Worm (Caenorhabditis elegans) whole organism, L3 larva: Measurements from ENCODE around the gene fmo-3.

Experiments used
- R02D3.7 ChIP-seq: fragments of 150-350 bp; optimal IDR thresholded peaks from 2 replicates; lab custom pipeline; 2014; ENCODE audit warnings: missing biosample characterization, missing genetic modification characterization
- ZK546.5 ChIP-seq: sonication (generic microtip); optimal IDR thresholded peaks from 2 replicates; lab custom pipeline; 2017; ENCODE audit warnings: missing biosample characterization, missing genetic modification characterization
- aly-2 ChIP-seq: fragments of 150-350 bp; optimal IDR thresholded peaks from 2 replicates; lab custom pipeline; 2014; ENCODE audit warnings: missing biosample characterization, missing genetic modification characterization
- ceh-16 ChIP-seq: sonication (generic microtip); optimal IDR thresholded peaks from 2 replicates; lab custom pipeline; 2017; ENCODE audit warnings: missing biosample characterization, missing genetic modification characterization
- ceh-28 ChIP-seq: fragments of 150-350 bp; optimal IDR thresholded peaks from 2 replicates; lab custom pipeline; 2014; ENCODE audit warnings: missing biosample characterization, missing genetic modification reagents, missing genetic modification characterization
- ceh-82 ChIP-seq: fragments of 150-350 bp; optimal IDR thresholded peaks from 2 replicates; lab custom pipeline; 2014; ENCODE audit warnings: missing biosample characterization, missing genetic modification characterization
- daf-12 ChIP-seq: fragments of 150-350 bp; optimal IDR thresholded peaks from 2 replicates; lab custom pipeline; 2014; ENCODE audit warnings: missing biosample characterization, missing genetic modification reagents, missing genetic modification characterization
- egl-5 ChIP-seq: fragments of 150-350 bp; optimal IDR thresholded peaks from 2 replicates; lab custom pipeline; 2017; ENCODE audit warnings: missing biosample characterization, missing genetic modification reagents, missing genetic modification characterization, inconsistent platforms
- elt-2 ChIP-seq: sonication (generic microtip); optimal IDR thresholded peaks from 2 replicates; lab custom pipeline; 2016; ENCODE audit warnings: missing genetic modification reagents, mild to moderate bottlenecking, missing genetic modification characterization, missing compliant biosample characterization
- eor-1 ChIP-seq, 2 experiments: fragments of 150-350 bp; optimal IDR thresholded peaks; 2 replicates each; lab custom pipeline; 2014 to 2018; ENCODE audit warnings: missing biosample characterization in 2 of 2, missing genetic modification characterization in 2 of 2
- fkh-10 ChIP-seq: sonication (generic microtip); optimal IDR thresholded peaks from 2 replicates; lab custom pipeline; 2017; ENCODE audit warnings: missing biosample characterization, missing genetic modification reagents, missing genetic modification characterization
- fkh-2 ChIP-seq: fragments of 150-350 bp; optimal IDR thresholded peaks from 2 replicates; lab custom pipeline; 2014; ENCODE audit warnings: missing biosample characterization, missing genetic modification reagents, missing genetic modification characterization
- fos-1 ChIP-seq: fragments of 150-350 bp; optimal IDR thresholded peaks from 2 replicates; lab custom pipeline; 2014; ENCODE audit warnings: missing biosample characterization, missing genetic modification characterization
- hmg-11 ChIP-seq: sonication (generic microtip); optimal IDR thresholded peaks from 2 replicates; lab custom pipeline; 2016; ENCODE audit warnings: missing genetic modification characterization, missing compliant biosample characterization
- jun-1 ChIP-seq: fragments of 150-350 bp; optimal IDR thresholded peaks from 2 replicates; lab custom pipeline; 2014; ENCODE audit warnings: missing biosample characterization, missing genetic modification reagents, missing genetic modification characterization
- lin-15B ChIP-seq: fragments of 150-350 bp; optimal IDR thresholded peaks from 2 replicates; lab custom pipeline; 2014; ENCODE audit warnings: missing biosample characterization, missing genetic modification characterization
- lin-39 ChIP-seq: fragments of 150-350 bp; optimal IDR thresholded peaks from 2 replicates; lab custom pipeline; 2018; ENCODE audit warnings: missing biosample characterization, missing genetic modification reagents, missing genetic modification characterization
- lsy-12 ChIP-seq: sonication (generic microtip); optimal IDR thresholded peaks from 2 replicates; lab custom pipeline; 2016; ENCODE audit warnings: mild to moderate bottlenecking, missing genetic modification characterization, missing compliant biosample characterization
- mdl-1 ChIP-seq: fragments of 150-350 bp; optimal IDR thresholded peaks from 2 replicates; lab custom pipeline; 2014; ENCODE audit warnings: missing biosample characterization, missing genetic modification characterization
- nfya-1 ChIP-seq: sonication (generic microtip); optimal IDR thresholded peaks from 2 replicates; lab custom pipeline; 2017; ENCODE audit warnings: missing genetic modification characterization, mild to moderate bottlenecking, missing compliant biosample characterization, antibody characterized with exemption, moderate library complexity; ENCODE audit not compliant: insufficient read depth
- nhr-11 ChIP-seq: fragments of 150-350 bp; optimal IDR thresholded peaks from 2 replicates; lab custom pipeline; 2014; ENCODE audit warnings: missing biosample characterization, missing genetic modification characterization
- nhr-12 ChIP-seq: fragments of 150-350 bp; optimal IDR thresholded peaks from 2 replicates; lab custom pipeline; 2014; ENCODE audit warnings: missing biosample characterization, missing genetic modification characterization
- nhr-23 ChIP-seq: fragments of 150-350 bp; optimal IDR thresholded peaks from 2 replicates; lab custom pipeline; 2014; ENCODE audit warnings: missing biosample characterization, missing genetic modification reagents, missing genetic modification characterization
- nhr-237 ChIP-seq: fragments of 150-350 bp; optimal IDR thresholded peaks from 2 replicates; lab custom pipeline; 2014; ENCODE audit warnings: missing biosample characterization, missing genetic modification characterization
- nhr-25 ChIP-seq: sonication (generic microtip); optimal IDR thresholded peaks from 2 replicates; lab custom pipeline; 2017; ENCODE audit warnings: missing biosample characterization, missing genetic modification characterization
- nhr-28 ChIP-seq: fragments of 150-350 bp; optimal IDR thresholded peaks from 2 replicates; lab custom pipeline; 2014; ENCODE audit warnings: missing biosample characterization, missing genetic modification characterization
- nhr-43 ChIP-seq: sonication (generic microtip); optimal IDR thresholded peaks from 2 replicates; lab custom pipeline; 2016; ENCODE audit warnings: mild to moderate bottlenecking, missing genetic modification characterization, missing compliant biosample characterization; ENCODE audit not compliant: poor library complexity, severe bottlenecking
- pha-4 ChIP-seq: fragments of 150-350 bp; optimal IDR thresholded peaks from 2 replicates; lab custom pipeline; 2014; ENCODE audit warnings: missing biosample characterization, missing genetic modification reagents, missing genetic modification characterization
- pqm-1 ChIP-seq: fragments of 150-350 bp; optimal IDR thresholded peaks from 2 replicates; lab custom pipeline; 2017; ENCODE audit warnings: missing biosample characterization, missing genetic modification characterization, inconsistent platforms
- sea-2 ChIP-seq: fragments of 150-350 bp; sonication (generic microtip); optimal IDR thresholded peaks from 4 replicates; lab custom pipeline; 2014; ENCODE audit warnings: missing biosample characterization, missing genetic modification reagents, missing genetic modification characterization
- skn-1 ChIP-seq: fragments of 150-350 bp; optimal IDR thresholded peaks from 2 replicates; lab custom pipeline; 2014; ENCODE audit warnings: missing biosample characterization, missing genetic modification characterization
- snpc-4 ChIP-seq: fragments of 150-350 bp; optimal IDR thresholded peaks from 2 replicates; lab custom pipeline; 2014; ENCODE audit warnings: missing biosample characterization, missing genetic modification characterization
- tbx-2 ChIP-seq: sonication (generic microtip); optimal IDR thresholded peaks from 2 replicates; lab custom pipeline; 2016; ENCODE audit warnings: mild to moderate bottlenecking, missing genetic modification characterization, missing compliant biosample characterization
- unc-62 ChIP-seq: fragments of 150-350 bp; sonication (generic microtip); optimal IDR thresholded peaks from 4 replicates; lab custom pipeline; 2014; ENCODE audit warnings: missing biosample characterization, missing genetic modification reagents, missing genetic modification characterization
- ztf-11 ChIP-seq: fragments of 150-350 bp; optimal IDR thresholded peaks from 2 replicates; lab custom pipeline; 2014; ENCODE audit warnings: missing biosample characterization, missing genetic modification characterization
- ztf-4 ChIP-seq: fragments of 150-350 bp; optimal IDR thresholded peaks from 2 replicates; lab custom pipeline; 2014; ENCODE audit warnings: missing biosample characterization, missing genetic modification characterization

The fmo-3 gene

DNA sequence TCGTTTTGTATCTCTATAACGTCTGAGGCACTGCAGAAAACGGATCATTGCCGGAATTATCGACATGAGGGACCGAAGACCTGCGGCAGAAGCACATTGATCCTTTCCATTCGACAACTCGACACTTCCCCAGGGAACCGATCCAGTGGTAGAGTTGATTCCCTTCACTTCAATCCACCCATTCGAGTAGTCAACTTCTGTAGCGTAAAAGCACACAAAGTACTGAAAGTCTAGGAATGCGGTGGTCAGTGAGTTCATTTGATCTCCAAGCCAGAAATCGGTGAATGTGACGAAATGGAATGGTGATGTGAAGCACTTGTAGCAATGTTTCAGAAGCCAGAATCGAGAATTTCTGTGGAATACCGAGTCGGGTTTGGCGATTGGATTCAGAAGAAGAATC is 10.0 kb downstream of the fmo-3 start:
- no peak for TF ChIP-seq elt-2 (tag; lab: Kevin White, UChicago)
- TF ChIP-seq ceh-16 = no peak
- no peak for TF ChIP-seq mdl-1 (tag; lab: Kevin White, UChicago)
- TF ChIP-seq ceh-28 (tag; lab: Kevin White, UChicago) = no peak
- TF ChIP-seq ZK546.5 = no peak
- TF ChIP-seq fos-1 (tag; lab: Kevin White, UChicago) = no peak
- no peak for TF ChIP-seq ceh-82 (tag; lab: Kevin White, UChicago)
- no peak for TF ChIP-seq skn-1 (tag; lab: Kevin White, UChicago)
- no peak for TF ChIP-seq pha-4
- TF ChIP-seq eor-1 (tag; optimal IDR thresholded peaks at IDR 0.05; lab: Kevin White, UChicago) = no peak
- no peak for TF ChIP-seq snpc-4 (tag; lab: Kevin White, UChicago)
- TF ChIP-seq nhr-12 (tag; lab: Kevin White, UChicago) = no peak
- TF ChIP-seq sea-2 (GFP tag; lab: Kevin White, UChicago) = no peak
- TF ChIP-seq unc-62 (GFP tag; lab: Kevin White, UChicago) = no peak
- TF ChIP-seq ztf-4 (tag; lab: Kevin White, UChicago) = no peak
- no peak for TF ChIP-seq nhr-11 (tag; lab: Kevin White, UChicago)

DNA sequence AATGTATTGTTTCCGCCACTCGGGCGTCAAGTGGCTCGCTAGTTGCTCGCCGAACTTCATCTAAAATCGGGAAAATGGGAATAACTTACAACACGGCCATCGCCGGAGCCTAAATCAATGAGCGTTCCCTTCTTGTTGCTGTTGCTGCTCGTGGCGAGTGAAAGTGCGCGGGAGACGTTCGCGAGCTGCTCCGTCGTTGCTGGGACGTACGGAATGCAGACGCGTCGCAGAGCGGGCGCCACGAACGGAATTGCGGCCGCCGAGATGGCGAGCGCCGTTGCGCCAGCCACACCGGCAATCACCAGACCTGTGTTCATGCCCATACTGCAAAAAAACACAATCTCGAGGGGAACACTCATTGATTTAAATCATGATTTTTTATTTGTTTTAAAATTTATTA is 12.0 kb downstream of the fmo-3 start:
- TF ChIP-seq ceh-82 (tag; lab: Kevin White, UChicago) (no peak), hmg-11 (tag; lab: Kevin White, UChicago) (no peak), fkh-2 (tag; lab: Kevin White, UChicago) (no peak), ztf-4 (tag; lab: Kevin White, UChicago) (no peak), egl-5 (tag; lab: Kevin White, UChicago) (no peak), snpc-4 (tag; lab: Kevin White, UChicago) (no peak), aly-2 (tag; lab: Kevin White, UChicago) (no peak), fos-1 (tag; lab: Kevin White, UChicago) (no peak), nhr-237 (no peak), lsy-12 (no peak), skn-1 (tag; lab: Kevin White, UChicago) (no peak), mdl-1 (tag; lab: Kevin White, UChicago) (no peak)

DNA sequence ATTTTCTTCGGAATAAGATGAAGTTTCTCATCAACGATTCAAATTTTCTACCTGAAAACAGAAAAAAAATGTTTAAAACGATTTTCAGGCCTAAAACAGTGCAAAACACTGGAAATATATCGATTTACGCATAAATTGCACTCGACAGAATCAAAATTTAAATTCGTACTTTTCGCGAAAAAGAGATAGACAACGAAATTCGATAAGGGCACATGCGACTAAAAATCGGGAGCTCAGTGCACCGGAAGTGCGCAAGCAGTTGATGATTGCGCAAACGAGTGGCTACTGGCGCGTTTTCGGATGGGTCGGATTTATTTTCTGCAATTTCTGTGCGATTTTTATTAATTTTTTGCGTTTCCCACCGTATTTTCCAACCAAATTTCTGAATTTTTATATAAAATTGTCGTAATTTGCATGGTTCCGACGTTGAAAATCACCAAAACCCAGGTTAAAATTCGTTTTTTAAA is 12.5 kb downstream of the fmo-3 start, which contains the start of the genes Y39A1A.21 and Y39A1A.22:
Y39A1A.21 (minus strand) TSS at position 51 of the 467 bp plus-strand sequence.
Y39A1A.22 (minus strand) TSS at position 57 of the 467 bp plus-strand sequence.
- TF ChIP-seq nhr-43 (tag; lab: Kevin White, UChicago) = peak; percentile 57
- peak; percentile 79 for TF ChIP-seq hmg-11 (tag; lab: Kevin White, UChicago)
- peak; percentile 83 for TF ChIP-seq fkh-10
- peak; percentile 67 for TF ChIP-seq ceh-28 (tag; lab: Kevin White, UChicago)
- no peak for TF ChIP-seq ceh-16
- TF ChIP-seq nhr-12 (tag; lab: Kevin White, UChicago) = no peak
- peak; percentile 51 for TF ChIP-seq R02D3.7
- TF ChIP-seq snpc-4 (tag; lab: Kevin White, UChicago) = peak; percentile 79
- no peak for TF ChIP-seq pqm-1 (tag; lab: Kevin White, UChicago)
- peak; percentile 88 for TF ChIP-seq nfya-1 (tag; lab: Kevin White, UChicago)
- no peak for TF ChIP-seq ZK546.5
- TF ChIP-seq ceh-82 (tag; lab: Kevin White, UChicago) = peak; percentile 1
- peak; percentile 81 for TF ChIP-seq pha-4
- peak; percentile 70 for TF ChIP-seq lin-39 (tag; lab: Kevin White, UChicago)
- peak; percentile 64 for TF ChIP-seq elt-2 (tag; lab: Kevin White, UChicago)
- no peak for TF ChIP-seq unc-62 (GFP tag; lab: Kevin White, UChicago)
- no peak for TF ChIP-seq daf-12 (tag; lab: Kevin White, UChicago)
- TF ChIP-seq nhr-23 (tag; lab: Kevin White, UChicago) = peak; percentile 63
- TF ChIP-seq jun-1 (tag; lab: Kevin White, UChicago) = peak; percentile 55
- TF ChIP-seq skn-1 (tag; lab: Kevin White, UChicago) = peak; percentile 59
- TF ChIP-seq tbx-2 (tag; lab: Kevin White, UChicago) = peak; percentile 76
- peak; percentile 44 for TF ChIP-seq lsy-12
- no peak for TF ChIP-seq nhr-28 (tag; lab: Kevin White, UChicago)
- TF ChIP-seq lin-15B = peak; percentile 83
- peak; percentile 72 for TF ChIP-seq egl-5 (tag; lab: Kevin White, UChicago)
- TF ChIP-seq nhr-25 (tag; lab: Kevin White, UChicago) = no peak
- no peak for TF ChIP-seq aly-2 (tag; lab: Kevin White, UChicago)
- no peak for TF ChIP-seq ztf-11 (tag; lab: Kevin White, UChicago)
- no peak for TF ChIP-seq ztf-4 (tag; lab: Kevin White, UChicago)
